Fruit fly (Drosophila melanogaster) whole organism, wandering third instar larva: ENCODE data around the gene MagR.

Source experiments
- Abd-B ChIP-seq: fragments of >200 bp; optimal IDR thresholded peaks from 2 replicates; lab custom pipeline; 2017; ENCODE audit warnings: missing biosample characterization, missing genetic modification characterization
- CG32264 ChIP-seq: fragments of 200-800 bp; sonication (Bioruptor generic); optimal IDR thresholded peaks from 2 replicates; lab custom pipeline; 2016; ENCODE audit warnings: missing biosample characterization, missing genetic modification characterization
- CrebA ChIP-seq: fragments of 200-800 bp; sonication (Bioruptor generic); optimal IDR thresholded peaks from 2 replicates; lab custom pipeline; 2016; ENCODE audit warnings: missing biosample characterization, mild to moderate bottlenecking, missing genetic modification characterization, borderline replicate concordance
- Dfd ChIP-seq: fragments of >200 bp; optimal IDR thresholded peaks from 2 replicates; lab custom pipeline; 2017; ENCODE audit warnings: missing biosample characterization, missing genetic modification characterization
- Dif ChIP-seq: fragments of 200-275, 200-300 bp; sonication (Bioruptor generic); optimal IDR thresholded peaks from 2 replicates; lab custom pipeline; 2018; ENCODE audit warnings: missing biosample characterization, missing genetic modification characterization; ENCODE audit not compliant: partially characterized antibody
- GATAd ChIP-seq: sonication (Bioruptor generic); optimal IDR thresholded peaks from 2 replicates; lab custom pipeline; 2016; ENCODE audit warnings: missing biosample characterization, missing genetic modification characterization
- Hnf4 ChIP-seq: fragments of 200-800 bp; sonication (Bioruptor generic); optimal IDR thresholded peaks from 2 replicates; lab custom pipeline; 2016; ENCODE audit warnings: missing biosample characterization, mild to moderate bottlenecking, missing genetic modification characterization
- Hr78 ChIP-seq: fragments of >200 bp; optimal IDR thresholded peaks from 2 replicates; lab custom pipeline; 2017; ENCODE audit warnings: missing biosample characterization, missing genetic modification characterization
- Hr83 ChIP-seq: fragments of 200-300 bp; sonication (Bioruptor generic); optimal IDR thresholded peaks from 2 replicates; lab custom pipeline; 2016; ENCODE audit warnings: missing biosample characterization, mild to moderate bottlenecking, missing genetic modification characterization, moderate library complexity; ENCODE audit not compliant: poor library complexity, severe bottlenecking
- Jra ChIP-seq: sonication (Bioruptor generic); optimal IDR thresholded peaks from 2 replicates; lab custom pipeline; 2016; ENCODE audit warnings: missing biosample characterization, missing genetic modification characterization
- Mio ChIP-seq: sonication (Bioruptor generic); optimal IDR thresholded peaks from 2 replicates; lab custom pipeline; 2016; ENCODE audit warnings: missing biosample characterization, missing genetic modification characterization
- Myc ChIP-seq: fragments of >200 bp; optimal IDR thresholded peaks from 2 replicates; lab custom pipeline; 2017
- N ChIP-seq: fragments of >200 bp; optimal IDR thresholded peaks from 2 replicates; lab custom pipeline; 2018; ENCODE audit warnings: missing biosample characterization, missing external identifiers, missing genetic modification characterization
- OdsH ChIP-seq: fragments of 200-800 bp; sonication (Bioruptor generic); optimal IDR thresholded peaks from 2 replicates; lab custom pipeline; 2016; ENCODE audit warnings: missing biosample characterization, mild to moderate bottlenecking, missing genetic modification characterization
- Rel ChIP-seq, 2 experiments: fragments of 200-800 bp; sonication (Bioruptor generic) in 1 of 2; optimal IDR thresholded peaks; 2 replicates in 1 of 2; 3 replicates in 1 of 2; lab custom pipeline; 2016 to 2019; ENCODE audit warnings: mild to moderate bottlenecking in 2 of 2, missing biosample characterization in 2 of 2, missing genetic modification characterization in 2 of 2, moderate library complexity in 1 of 2
- Sp1 ChIP-seq: fragments of 200-800 bp; sonication (Bioruptor generic); optimal IDR thresholded peaks from 3 replicates; lab custom pipeline; 2019; ENCODE audit warnings: missing biosample characterization, mild to moderate bottlenecking, missing genetic modification characterization, moderate library complexity
- Vsx2 ChIP-seq: fragments of 200-300, 225-300 bp; sonication (Bioruptor generic); optimal IDR thresholded peaks from 2 replicates; lab custom pipeline; 2018; ENCODE audit warnings: missing biosample characterization, missing genetic modification characterization; ENCODE audit not compliant: partially characterized antibody
- br ChIP-seq: fragments of 200-800 bp; sonication (Bioruptor generic); optimal IDR thresholded peaks from 2 replicates; lab custom pipeline; 2016; ENCODE audit warnings: missing biosample characterization, missing genetic modification characterization
- brk ChIP-seq: fragments of 200-800 bp; sonication (Bioruptor generic); optimal IDR thresholded peaks from 2 replicates; lab custom pipeline; 2016; ENCODE audit warnings: missing biosample characterization, mild to moderate bottlenecking, missing genetic modification characterization
- dl ChIP-seq, 2 experiments: fragments of 175-275, 200-275 bp in 1 of 2; fragments of 200-275 bp in 1 of 2; sonication (Bioruptor generic); optimal IDR thresholded peaks; lab custom pipeline; 2018; ENCODE audit warnings: mild to moderate bottlenecking in 2 of 2, missing biosample characterization in 2 of 2, missing genetic modification characterization in 2 of 2, moderate library complexity in 2 of 2; ENCODE audit not compliant: partially characterized antibody in 2 of 2, insufficient read depth in 1 of 2
- dmrt93B ChIP-seq: fragments of 200-800 bp; sonication (Bioruptor generic); optimal IDR thresholded peaks from 2 replicates; lab custom pipeline; 2018; ENCODE audit warnings: missing biosample characterization, mild to moderate bottlenecking, missing genetic modification characterization
- dsf ChIP-seq: sonication (Bioruptor generic); optimal IDR thresholded peaks from 2 replicates; lab custom pipeline; 2016; ENCODE audit warnings: missing biosample characterization, missing genetic modification characterization, borderline replicate concordance
- ey ChIP-seq: fragments of 200-800 bp; sonication (Bioruptor generic); optimal IDR thresholded peaks from 2 replicates; lab custom pipeline; 2016; ENCODE audit warnings: missing biosample characterization, missing genetic modification characterization
- foxo ChIP-seq, 2 experiments: fragments of 200-800 bp; sonication (Bioruptor generic); optimal IDR thresholded peaks; 2 replicates in 1 of 2; 3 replicates in 1 of 2; lab custom pipeline; 2016 to 2017; ENCODE audit warnings: missing biosample characterization in 2 of 2, missing genetic modification characterization in 2 of 2
- fru ChIP-seq: fragments of 200-800 bp; sonication (Bioruptor generic); optimal IDR thresholded peaks from 3 replicates; lab custom pipeline; 2016; ENCODE audit warnings: missing biosample characterization, mild to moderate bottlenecking, missing genetic modification characterization
- h ChIP-seq: fragments of 200-800 bp; sonication (Bioruptor generic); optimal IDR thresholded peaks from 3 replicates; lab custom pipeline; 2016; ENCODE audit warnings: missing biosample characterization, mild to moderate bottlenecking, missing genetic modification characterization
- jim ChIP-seq: fragments of 175-275, 200-325 bp; sonication (Bioruptor generic); optimal IDR thresholded peaks from 2 replicates; lab custom pipeline; 2016; ENCODE audit warnings: missing biosample characterization, mild to moderate bottlenecking, missing genetic modification characterization
- lola ChIP-seq: fragments of >200 bp; optimal IDR thresholded peaks from 2 replicates; lab custom pipeline; 2017; ENCODE audit warnings: missing biosample characterization, missing genetic modification characterization
- pan ChIP-seq: fragments of >200 bp; optimal IDR thresholded peaks from 2 replicates; lab custom pipeline; 2017
- psq ChIP-seq: fragments of 200-800 bp; sonication (Bioruptor generic); optimal IDR thresholded peaks from 3 replicates; lab custom pipeline; 2017; ENCODE audit warnings: missing biosample characterization, mild to moderate bottlenecking, missing genetic modification characterization, moderate library complexity
- sage ChIP-seq: fragments of 200-800 bp; sonication (Bioruptor generic); optimal IDR thresholded peaks from 2 replicates; lab custom pipeline; 2016; ENCODE audit warnings: missing biosample characterization, mild to moderate bottlenecking, missing genetic modification characterization
- sv ChIP-seq: fragments of 200-800 bp; sonication (Bioruptor generic); optimal IDR thresholded peaks from 3 replicates; lab custom pipeline; 2016; ENCODE audit warnings: missing biosample characterization, missing genetic modification characterization
- tai ChIP-seq: sonication (Bioruptor generic); optimal IDR thresholded peaks from 2 replicates; lab custom pipeline; 2016; ENCODE audit warnings: missing biosample characterization, missing genetic modification characterization
- usp ChIP-seq: fragments of >200 bp; optimal IDR thresholded peaks from 2 replicates; lab custom pipeline; 2017; ENCODE audit warnings: missing biosample characterization, missing genetic modification characterization
- woc ChIP-seq: sonication (Bioruptor generic); optimal IDR thresholded peaks from 2 replicates; lab custom pipeline; 2016; ENCODE audit warnings: missing biosample characterization, mild to moderate bottlenecking, missing genetic modification characterization

Gene MagR

DNA sequence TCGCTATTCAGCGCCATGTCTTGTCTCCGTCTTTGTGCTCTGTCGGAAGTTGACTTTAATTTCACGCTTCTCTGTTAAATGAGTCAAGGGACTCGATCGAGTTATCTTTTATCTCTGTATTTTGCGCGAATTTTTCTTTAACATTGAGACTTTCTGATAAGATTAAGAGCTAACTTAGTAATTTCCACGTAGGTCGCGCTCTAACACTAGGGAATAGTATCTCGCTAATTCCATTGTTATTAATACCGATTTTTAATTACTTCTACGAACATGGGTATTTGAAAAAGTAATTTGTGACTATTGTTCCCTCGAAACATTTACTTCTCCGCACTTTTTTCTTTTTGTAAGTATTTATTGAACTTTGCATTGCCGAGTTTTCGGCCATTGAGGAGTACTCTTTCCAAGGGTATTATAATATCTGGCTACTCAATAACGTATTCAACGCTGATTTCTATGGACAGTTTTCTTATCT lies 32.4 kb downstream of the MagR start, which contains the start of gene CG8952:
Gene CG8952, minus strand, starts transcription at position 51 of the 472 bp plus-strand sequence.
- TF ChIP-seq Mio (GFP tag; lab: Kevin White, UChicago) (no peak), GATAd (no peak), h (GFP tag; lab: Kevin White, UChicago) (no peak), brk (GFP tag; lab: Kevin White, UChicago) (no peak), Vsx2 (GFP tag; lab: Kevin White, UChicago) (no peak), usp (GFP tag; lab: Kevin White, UChicago) (no peak), Jra (GFP tag; lab: Kevin White, UChicago) (no peak), sage (GFP tag; lab: Kevin White, UChicago) (no peak), Hnf4 (GFP tag; lab: Kevin White, UChicago) (no peak), fru (GFP tag; lab: Kevin White, UChicago) (no peak), Rel (GFP tag; optimal IDR thresholded peaks at IDR 0.05; lab: Kevin White, UChicago) (no peak), Rel (tag; optimal IDR thresholded peaks at IDR 0.05; lab: Kevin White, UChicago) (no peak), Hr78 (no peak), dsf (GFP tag; lab: Kevin White, UChicago) (no peak), Sp1 (GFP tag; lab: Kevin White, UChicago) (no peak), N (GFP tag; lab: Kevin White, UChicago) (no peak), Myc (no peak), Hr83 (GFP tag; lab: Kevin White, UChicago) (no peak), psq (GFP tag; lab: Kevin White, UChicago) (no peak), tai (GFP tag; lab: Kevin White, UChicago) (no peak)

DNA sequence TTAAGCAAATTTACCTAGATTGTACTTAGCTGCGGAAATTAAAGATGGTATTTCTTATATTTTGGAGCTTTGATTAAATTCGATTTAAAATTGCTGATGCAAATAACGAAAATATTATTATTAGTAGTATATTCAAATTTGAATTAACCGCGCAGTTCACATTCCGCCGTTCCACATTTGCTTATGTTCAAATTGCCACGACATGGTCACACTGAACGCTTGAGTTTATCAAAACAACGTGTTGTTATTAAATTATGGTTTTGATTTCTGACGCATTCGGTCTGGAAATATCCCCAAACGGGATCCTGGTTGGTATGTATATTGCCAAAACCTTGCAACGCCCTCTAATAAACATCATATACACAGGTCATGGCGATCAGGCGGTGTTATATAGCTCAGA lies 35.4 kb downstream of the MagR start, which contains the start of gene CG33172:
Gene CG33172, plus strand, starts transcription at position 208 of the 400 bp plus-strand sequence.
- TF ChIP-seq jim (GFP tag; lab: Kevin White, UChicago): no peak
- TF ChIP-seq OdsH (GFP tag; lab: Kevin White, UChicago): no peak
- no peak for TF ChIP-seq brk (GFP tag; lab: Kevin White, UChicago)
- no peak for TF ChIP-seq dl (GFP tag; optimal IDR thresholded peaks at IDR 0.05; lab: Kevin White, UChicago; ENCODE audit: insufficient read depth in 1 of 2, partially characterized antibody in 2 of 2)
- no peak for TF ChIP-seq Hr83 (GFP tag; lab: Kevin White, UChicago)
- no peak for TF ChIP-seq Hr78
- no peak for TF ChIP-seq tai (GFP tag; lab: Kevin White, UChicago)
- no peak for TF ChIP-seq dmrt93B
- no peak for TF ChIP-seq Dfd (GFP tag; lab: Kevin White, UChicago)
- no peak for TF ChIP-seq br
- no peak for TF ChIP-seq foxo (GFP tag; optimal IDR thresholded peaks at IDR 0.05; lab: Kevin White, UChicago)

DNA sequence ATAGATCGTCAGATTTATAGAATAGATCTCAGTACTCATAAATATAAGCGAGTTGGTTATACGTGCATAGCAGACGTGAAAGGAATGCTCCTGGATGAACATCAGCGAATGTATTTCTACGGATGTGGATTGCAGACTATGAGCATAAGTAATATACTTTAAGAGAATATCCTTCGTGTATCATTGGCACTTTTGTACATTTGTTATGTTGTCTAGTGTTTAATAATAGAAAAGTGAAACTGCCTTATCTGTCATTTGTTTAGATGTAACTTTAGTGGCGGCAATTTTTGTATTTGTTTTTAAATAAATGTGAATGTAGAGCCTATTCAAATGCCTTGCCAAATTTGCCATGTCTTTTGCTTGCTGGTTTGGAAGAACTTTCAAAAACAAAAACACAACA lies 38.6 kb downstream of the MagR start, which contains the start of gene CG43672:
Gene CG43672, plus strand, starts transcription at position 301 of the 400 bp plus-strand sequence.
- TF ChIP-seq N (GFP tag; lab: Kevin White, UChicago) (no peak), fru (GFP tag; lab: Kevin White, UChicago) (no peak)

DNA sequence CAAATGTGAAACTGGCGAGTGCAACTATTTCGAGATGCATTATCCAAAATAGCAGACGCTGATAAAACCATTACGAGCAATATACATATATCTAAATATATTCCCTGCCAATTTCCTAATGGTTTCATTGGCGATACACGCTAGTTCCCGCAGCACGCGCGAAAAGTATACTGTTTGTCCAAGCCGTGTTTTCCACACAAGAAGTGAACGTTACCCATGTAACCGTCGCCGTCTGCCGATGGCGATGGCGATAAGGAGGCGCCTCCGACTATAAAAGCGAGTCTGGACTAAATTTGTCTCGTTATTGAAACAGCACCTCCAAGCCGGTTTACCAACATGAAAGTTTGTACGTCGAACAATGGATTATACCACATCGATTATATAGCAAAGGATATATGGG lies 44.8 kb downstream of the MagR start, which contains the start of gene CG43673:
Gene CG43673, plus strand, starts transcription at position 301 of the 400 bp plus-strand sequence.
- no peak for TF ChIP-seq Abd-B (GFP tag; lab: Kevin White, UChicago)

DNA sequence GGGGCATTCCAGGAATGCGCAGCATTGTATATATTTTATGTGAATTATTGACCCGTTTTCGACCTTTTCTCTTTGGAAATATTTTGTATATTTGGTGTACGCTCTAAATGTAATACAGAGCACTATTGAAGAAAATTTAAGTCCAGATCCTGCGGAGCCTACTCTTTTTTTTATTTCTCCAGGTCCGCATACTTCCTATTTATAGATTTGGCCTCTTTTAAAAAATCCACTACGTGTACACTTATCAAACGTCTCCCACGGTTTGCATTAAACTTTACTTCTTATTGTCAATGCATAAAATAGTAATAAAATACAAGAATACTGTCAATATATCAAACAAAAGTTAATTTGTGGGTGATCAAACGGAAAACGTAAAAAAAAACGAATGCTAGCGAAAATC lies 49.5 kb downstream of the MagR start, which contains the start of gene Efhc1.1:
Gene Efhc1.1, minus strand, starts transcription at position 101 of the 400 bp plus-strand sequence.
- no peak for TF ChIP-seq sage (GFP tag; lab: Kevin White, UChicago)
- TF ChIP-seq woc (GFP tag; lab: Kevin White, UChicago): no peak
- no peak for TF ChIP-seq sv (GFP tag; lab: Kevin White, UChicago)
- no peak for TF ChIP-seq pan (lab: Kevin White, UChicago)
- no peak for TF ChIP-seq ey
- no peak for TF ChIP-seq fru (GFP tag; lab: Kevin White, UChicago)
- TF ChIP-seq usp (GFP tag; lab: Kevin White, UChicago): no peak
- TF ChIP-seq Dif (GFP tag; lab: Kevin White, UChicago): no peak
- TF ChIP-seq OdsH (GFP tag; lab: Kevin White, UChicago): no peak
- TF ChIP-seq CG32264: no peak
- TF ChIP-seq lola (GFP tag; lab: Kevin White, UChicago): no peak
- TF ChIP-seq Jra (GFP tag; lab: Kevin White, UChicago): no peak
- no peak for TF ChIP-seq foxo (GFP tag; optimal IDR thresholded peaks at IDR 0.05; lab: Kevin White, UChicago)
- TF ChIP-seq CrebA: no peak
- no peak for TF ChIP-seq jim (GFP tag; lab: Kevin White, UChicago)
- TF ChIP-seq h (GFP tag; lab: Kevin White, UChicago): no peak
- TF ChIP-seq Sp1 (GFP tag; lab: Kevin White, UChicago): no peak
- TF ChIP-seq Hr83 (GFP tag; lab: Kevin White, UChicago): no peak
- TF ChIP-seq dsf (GFP tag; lab: Kevin White, UChicago): no peak
- TF ChIP-seq, all 38 proteins: peak for 0
